Fruit fly (Drosophila melanogaster): ENCODE data around the gene CG11885.

CG11885 gene

dm6 chr2L:468745-469358 lies 47.6 kb upstream of the CG11885 start (continued):
- TF ChIP-seq CG11247 (GFP tag; IDR thresholded peaks at IDR 0.05) = no peak
- TF ChIP-seq kni (GFP tag; optimal IDR thresholded peaks at IDR 0.05) = peak; percentile 63
- TF ChIP-seq Ada2b (GFP tag; IDR thresholded peaks at IDR 0.05) = peak; percentile 52; the same call in 1 of the 2 replicates
- TF ChIP-seq ken (GFP tag; IDR thresholded peaks at IDR 0.05) = peak; percentile 54; the same call in 1 of the 3 replicates
- no peak for TF ChIP-seq Elba2 (GFP tag; optimal IDR thresholded peaks at IDR 0.05)
- peak; percentile 50 for TF ChIP-seq Max (GFP tag; optimal IDR thresholded peaks at IDR 0.05)
- no peak for TF ChIP-seq CG6175 (GFP tag; IDR thresholded peaks at IDR 0.05)
- peak; percentile 65 for TF ChIP-seq slp2 (GFP tag; optimal IDR thresholded peaks at IDR 0.05)
- TF ChIP-seq zf30C (GFP tag; optimal IDR thresholded peaks at IDR 0.05) = peak; percentile 10
- TF ChIP-seq dysf (GFP tag; IDR thresholded peaks at IDR 0.05) = peak; percentile 82
- TF ChIP-seq fd3F (GFP tag; optimal IDR thresholded peaks at IDR 0.05) = peak; percentile 6
- peak; percentile 65; the same call in 1 of the 2 replicates for TF ChIP-seq sens-2 (GFP tag; IDR thresholded peaks at IDR 0.05)
- peak; percentile 62 for TF ChIP-seq CG10654 (GFP tag; optimal IDR thresholded peaks at IDR 0.05)
- TF ChIP-seq CG11093 (GFP tag; IDR thresholded peaks at IDR 0.05) = peak; percentile 62; the same call in 2 of the 3 replicates
- peak; percentile 42; the same call in 1 of the 3 replicates for TF ChIP-seq Aef1 (GFP tag; IDR thresholded peaks at IDR 0.05)
- no peak; the same call in 1 of the 2 replicates for TF ChIP-seq CG13287 (GFP tag; IDR thresholded peaks at IDR 0.05; ENCODE audit: partially characterized antibody)
- peak; percentile 66 for TF ChIP-seq CG15601 (tag; optimal IDR thresholded peaks at IDR 0.05)
- peak; percentile 57 for TF ChIP-seq pb (GFP tag; optimal IDR thresholded peaks at IDR 0.05)
- TF ChIP-seq twi (tag; optimal IDR thresholded peaks at IDR 0.05) = no peak
- TF ChIP-seq CG4707 (GFP tag; optimal IDR thresholded peaks at IDR 0.05) = peak; percentile 57
- TF ChIP-seq org-1 (GFP tag; optimal IDR thresholded peaks at IDR 0.05) = peak; percentile 80
- TF ChIP-seq CG2678 (tag; optimal IDR thresholded peaks at IDR 0.05) = peak; percentile 83
- peak; percentile 60 for TF ChIP-seq CG11696 (GFP tag; IDR thresholded peaks at IDR 0.05)
- TF ChIP-seq CG13775 (GFP tag; optimal IDR thresholded peaks at IDR 0.05) = peak; percentile 58
- TF ChIP-seq CG16815 (GFP tag; optimal IDR thresholded peaks at IDR 0.05) = peak; percentile 36
- peak; percentile 80 for TF ChIP-seq CG8924 (tag; optimal IDR thresholded peaks at IDR 0.05)
- TF ChIP-seq disco-r (GFP tag; optimal IDR thresholded peaks at IDR 0.05) = no peak
- peak; percentile 66 for TF ChIP-seq CG11695 (GFP tag; IDR thresholded peaks at IDR 0.05)
- TF ChIP-seq Chrac-16 (GFP tag; optimal IDR thresholded peaks at IDR 0.05) = peak; percentile 62
- TF ChIP-seq vvl (GFP tag; IDR thresholded peaks at IDR 0.05) = peak; percentile 87
- peak; percentile 72 for TF ChIP-seq Sox100B (GFP tag; optimal IDR thresholded peaks at IDR 0.05)
- TF ChIP-seq gce (GFP tag; IDR thresholded peaks at IDR 0.05) = no peak
- peak; percentile 94 for TF ChIP-seq Med (GFP tag)
- peak; percentile 28 for TF ChIP-seq D19B (GFP tag; optimal IDR thresholded peaks at IDR 0.05)
- peak; percentile 55 for TF ChIP-seq CG9876 (GFP tag; optimal IDR thresholded peaks at IDR 0.05)
- peak; percentile 49; the same call in 1 of the 2 replicates for TF ChIP-seq Lim3 (GFP tag; IDR thresholded peaks at IDR 0.05)
- peak; percentile 33 for TF ChIP-seq wek (GFP tag; optimal IDR thresholded peaks at IDR 0.05)
- TF ChIP-seq trem (tag; optimal IDR thresholded peaks at IDR 0.05) = peak; percentile 51
- TF ChIP-seq Taf1 (GFP tag; IDR thresholded peaks at IDR 0.05) = no peak
- peak; percentile 79 for TF ChIP-seq NfI (GFP tag; optimal IDR thresholded peaks at IDR 0.05)
- peak; percentile 64 for TF ChIP-seq Dbx (GFP tag; IDR thresholded peaks at IDR 0.05)
- 0 out of 4 replicates have a peak, but pooled peaks have one; percentile 63 for TF ChIP-seq chinmo (GFP tag; IDR thresholded peaks at IDR 0.05; ENCODE audit: partially characterized antibody)
- peak; percentile 83 for TF ChIP-seq PHDP (tag; optimal IDR thresholded peaks at IDR 0.05)
- TF ChIP-seq Hr78 (GFP tag; optimal IDR thresholded peaks at IDR 0.05) = peak in 1 of 2 experiments; percentile 64
- peak; percentile 59 for TF ChIP-seq NC2β (GFP tag; optimal IDR thresholded peaks at IDR 0.05)
- TF ChIP-seq YL-1 (GFP tag; optimal IDR thresholded peaks at IDR 0.05) = no peak
- peak; percentile 81 for TF ChIP-seq oc (tag; optimal IDR thresholded peaks at IDR 0.05)
- peak; percentile 45 for TF ChIP-seq CG10274 (GFP tag; optimal IDR thresholded peaks at IDR 0.05)
- TF ChIP-seq CG11398 (GFP tag; optimal IDR thresholded peaks at IDR 0.05) = peak; percentile 58

All from whole organism, embryonic.